Fruit fly (Drosophila melanogaster) whole organism, embryonic: ENCODE measurements around the gene CG17283.

ENCODE experiments used
- Ada2b ChIP-seq: fragments of 200-800 bp; sonication (Bioruptor generic); IDR thresholded peaks from 2 replicates; pipeline ENCODE4 v1.3.6; 2022; ENCODE audit warnings: missing biosample characterization, missing genetic modification characterization
- Adf1 ChIP-seq: fragments of 200-800 bp; sonication (Bioruptor generic); IDR thresholded peaks from 2 replicates; pipeline ENCODE4 v1.3.6; 2022; ENCODE audit warnings: missing biosample characterization, missing genetic modification characterization
- Antp ChIP-seq: fragments of 200-800 bp; sonication (Bioruptor generic); optimal IDR thresholded peaks from 3 replicates; lab custom pipeline; 2016; ENCODE audit warnings: missing biosample characterization, missing genetic modification characterization
- CG10959 ChIP-seq: fragments of 200-800 bp; sonication (Bioruptor generic); IDR thresholded peaks from 2 replicates; pipeline ENCODE4 v1.3.6; 2022; ENCODE audit warnings: missing biosample characterization, missing genetic modification characterization
- CG11247 ChIP-seq: fragments of 200-800 bp; sonication (Bioruptor generic); IDR thresholded peaks from 2 replicates; pipeline ENCODE4 v1.3.6; 2022; ENCODE audit warnings: missing biosample characterization, missing genetic modification characterization
- CG12219 ChIP-seq: fragments of 200-800 bp; sonication (Bioruptor generic); optimal IDR thresholded peaks from 3 replicates; lab custom pipeline; 2018; ENCODE audit warnings: missing biosample characterization, mild to moderate bottlenecking, missing genetic modification characterization
- CG12299 ChIP-seq: fragments of 200-800 bp; sonication (Bioruptor generic); optimal IDR thresholded peaks from 2 replicates; lab custom pipeline; 2018; ENCODE audit warnings: missing biosample characterization, mild to moderate bottlenecking, missing genetic modification characterization
- CG14050 ChIP-seq: fragments of 200-800 bp; sonication (Bioruptor generic); IDR thresholded peaks from 3 replicates; pipeline ENCODE4 v1.3.6; 2022; ENCODE audit warnings: missing biosample characterization, missing genetic modification characterization
- CG14441 ChIP-seq: fragments of 200-800 bp; sonication (Bioruptor generic); IDR thresholded peaks from 2 replicates; pipeline ENCODE4 v1.3.6; 2022; ENCODE audit warnings: missing biosample characterization, missing genetic modification characterization
- CG14860 ChIP-seq: fragments of 200-800 bp; sonication (Bioruptor generic); IDR thresholded peaks from 3 replicates; pipeline ENCODE4 v1.3.6; 2022; ENCODE audit warnings: missing biosample characterization, missing genetic modification characterization; ENCODE audit not compliant: partially characterized antibody
- CG16779 ChIP-seq: fragments of 200-800 bp; sonication (Bioruptor generic); IDR thresholded peaks from 2 replicates; pipeline ENCODE4 v1.3.6; 2022; ENCODE audit warnings: missing biosample characterization, missing genetic modification characterization
- CG1792 ChIP-seq: fragments of 200-800 bp; sonication (Bioruptor generic); optimal IDR thresholded peaks from 2 replicates; lab custom pipeline; 2016; ENCODE audit warnings: missing biosample characterization, missing genetic modification characterization
- CG1832 ChIP-seq: fragments of 200-800 bp; sonication (Bioruptor generic); optimal IDR thresholded peaks from 2 replicates; lab custom pipeline; 2017; ENCODE audit warnings: missing biosample characterization, mild to moderate bottlenecking, missing genetic modification characterization, inconsistent platforms
- CG18476 ChIP-seq: fragments of 200-800 bp; sonication (Bioruptor generic); optimal IDR thresholded peaks from 2 replicates; lab custom pipeline; 2016; ENCODE audit warnings: missing biosample characterization, mild to moderate bottlenecking, missing genetic modification characterization
- CG30020 ChIP-seq: fragments of 200-800 bp; optimal IDR thresholded peaks from 2 replicates; lab custom pipeline; 2019; ENCODE audit warnings: missing biosample characterization, mild to moderate bottlenecking, missing genetic modification characterization, moderate library complexity
- CG32772 ChIP-seq: fragments of 200-800 bp; sonication (Bioruptor generic); IDR thresholded peaks from 2 replicates; pipeline ENCODE4 v1.3.6; 2022; ENCODE audit warnings: missing biosample characterization, missing genetic modification characterization
- CG33557 ChIP-seq: fragments of 200-800 bp; sonication (Bioruptor generic); optimal IDR thresholded peaks from 2 replicates; lab custom pipeline; 2019; ENCODE audit warnings: missing biosample characterization, mild to moderate bottlenecking, missing genetic modification characterization, moderate library complexity
- CG4854 ChIP-seq: fragments of 200-800 bp; sonication (Bioruptor generic); optimal IDR thresholded peaks from 2 replicates; lab custom pipeline; 2016; ENCODE audit warnings: missing biosample characterization, missing genetic modification characterization, inconsistent platforms
- CG5180 ChIP-seq: fragments of 200-800 bp; sonication (Bioruptor generic); optimal IDR thresholded peaks from 3 replicates; lab custom pipeline; 2017; ENCODE audit warnings: missing biosample characterization, missing genetic modification characterization, mild to moderate bottlenecking, moderate library complexity, missing genetic modification reagents
- CG8924 ChIP-seq: fragments of 200-800 bp; optimal IDR thresholded peaks from 3 replicates; lab custom pipeline; 2019; ENCODE audit warnings: missing biosample characterization, mild to moderate bottlenecking, missing genetic modification characterization, moderate library complexity
- CG9876 ChIP-seq: fragments of 200-800 bp; sonication (Bioruptor generic); optimal IDR thresholded peaks from 2 replicates; lab custom pipeline; 2016; ENCODE audit warnings: missing biosample characterization, missing genetic modification characterization
- Dll ChIP-seq: fragments of 200-800 bp; sonication (Bioruptor generic); IDR thresholded peaks from 4 replicates; pipeline ENCODE4 v1.3.6; 2022; ENCODE audit warnings: missing biosample characterization, missing genetic modification characterization; ENCODE audit not compliant: partially characterized antibody
- Dp ChIP-seq: fragments of 200-800 bp; sonication (Bioruptor generic); optimal IDR thresholded peaks from 2 replicates; lab custom pipeline; 2018; ENCODE audit warnings: missing biosample characterization, mild to moderate bottlenecking, missing genetic modification characterization, moderate library complexity
- Dref ChIP-seq: fragments of 200-800 bp; sonication (Bioruptor generic); IDR thresholded peaks from 2 replicates; pipeline ENCODE4 v1.3.6; 2022; ENCODE audit warnings: missing biosample characterization, missing genetic modification characterization
- Drgx ChIP-seq: fragments of 200-800 bp; sonication (Bioruptor generic); IDR thresholded peaks from 2 replicates; pipeline ENCODE4 v1.3.6; 2022; ENCODE audit warnings: missing biosample characterization, missing genetic modification characterization
- E2f1 ChIP-seq: fragments of 200-800 bp; sonication (Bioruptor generic); IDR thresholded peaks from 2 replicates; pipeline ENCODE4 v1.3.6; 2022; ENCODE audit warnings: missing biosample characterization, missing genetic modification characterization
- Ets97D ChIP-seq: fragments of 200-800 bp; sonication (Bioruptor generic); optimal IDR thresholded peaks from 3 replicates; lab custom pipeline; 2016; ENCODE audit warnings: missing biosample characterization, missing genetic modification characterization
- Fer1 ChIP-seq: fragments of 200-800 bp; sonication (Bioruptor generic); optimal IDR thresholded peaks from 2 replicates; lab custom pipeline; 2017; ENCODE audit warnings: missing biosample characterization, mild to moderate bottlenecking, missing genetic modification characterization
- Gsc ChIP-seq: fragments of 200-800 bp; sonication (Bioruptor generic); IDR thresholded peaks from 2 replicates; pipeline ENCODE4 v1.3.6; 2022; ENCODE audit warnings: missing biosample characterization, missing genetic modification characterization
- Hr3 ChIP-seq: fragments of 200-800 bp; sonication (Bioruptor generic); optimal IDR thresholded peaks from 3 replicates; lab custom pipeline; 2016; ENCODE audit warnings: missing biosample characterization, missing genetic modification characterization
- NK7.1 ChIP-seq: fragments of 200-800 bp; sonication (Bioruptor generic); optimal IDR thresholded peaks from 3 replicates; lab custom pipeline; 2016; ENCODE audit warnings: missing biosample characterization, missing genetic modification characterization
- Spps ChIP-seq: fragments of 200-800 bp; sonication (Bioruptor generic); optimal IDR thresholded peaks from 2 replicates; lab custom pipeline; 2018; ENCODE audit warnings: missing biosample characterization, mild to moderate bottlenecking, missing genetic modification characterization
- TFAM ChIP-seq: fragments of 200-800 bp; sonication (Bioruptor generic); optimal IDR thresholded peaks from 2 replicates; lab custom pipeline; 2017; ENCODE audit warnings: missing biosample characterization, missing genetic modification characterization, inconsistent platforms
- abd-A ChIP-seq: fragments of 200-800 bp; sonication (Bioruptor generic); optimal IDR thresholded peaks from 3 replicates; lab custom pipeline; 2019; ENCODE audit warnings: missing biosample characterization, mild to moderate bottlenecking, missing genetic modification characterization, moderate library complexity
- ato ChIP-seq: fragments of 200-800 bp; sonication (Bioruptor generic); IDR thresholded peaks from 2 replicates; pipeline ENCODE4 v1.3.6; 2022; ENCODE audit warnings: missing biosample characterization, missing genetic modification characterization; ENCODE audit not compliant: partially characterized antibody
- crp ChIP-seq, 2 experiments: fragments of 200-800 bp; sonication (Bioruptor generic); optimal IDR thresholded peaks; 2 replicates in 1 of 2; 3 replicates in 1 of 2; lab custom pipeline; 2017; ENCODE audit warnings: missing biosample characterization in 2 of 2, missing genetic modification characterization in 2 of 2, mild to moderate bottlenecking in 1 of 2, moderate library complexity in 1 of 2
- dmrt11E ChIP-seq: fragments of 200-800 bp; sonication (Bioruptor generic); optimal IDR thresholded peaks from 3 replicates; lab custom pipeline; 2018; ENCODE audit warnings: missing biosample characterization, mild to moderate bottlenecking, missing genetic modification characterization, moderate library complexity
- dmrt99B ChIP-seq: fragments of 200-800 bp; sonication (Bioruptor generic); optimal IDR thresholded peaks from 2 replicates; lab custom pipeline; 2018; ENCODE audit warnings: missing biosample characterization, mild to moderate bottlenecking, missing genetic modification characterization, moderate library complexity
- dpn ChIP-seq, 2 experiments: fragments of 200-800 bp; sonication (Bioruptor generic); optimal IDR thresholded peaks; 3 replicates each; lab custom pipeline; 2016; ENCODE audit warnings: missing biosample characterization in 2 of 2, missing genetic modification characterization in 2 of 2
- dysf ChIP-seq: fragments of 200-800 bp; sonication (Bioruptor generic); IDR thresholded peaks from 3 replicates; pipeline ENCODE4 v1.3.6; 2022; ENCODE audit warnings: missing biosample characterization, missing genetic modification characterization
- esg ChIP-seq: fragments of 200-800 bp; sonication (Bioruptor generic); conservative IDR thresholded peaks from 2 replicates; pipeline ENCODE4 v1.3.6; 2022; ENCODE audit warnings: missing biosample characterization, missing genetic modification characterization
- eve ChIP-seq, 2 experiments: fragments of >200 bp; optimal IDR thresholded peaks; 2 replicates each; lab custom pipeline; 2017; ENCODE audit warnings: missing biosample characterization in 2 of 2, missing genetic modification characterization in 2 of 2
- gfzf ChIP-seq: fragments of 200-800 bp; sonication (Bioruptor generic); optimal IDR thresholded peaks from 2 replicates; lab custom pipeline; 2016; ENCODE audit warnings: missing biosample characterization, mild to moderate bottlenecking, missing genetic modification characterization, moderate library complexity
- luna ChIP-seq: fragments of 200-800 bp; sonication (Bioruptor generic); optimal IDR thresholded peaks from 2 replicates; lab custom pipeline; 2016; ENCODE audit warnings: missing biosample characterization, missing genetic modification characterization
- maf-S ChIP-seq: fragments of 200-800 bp; sonication (Bioruptor generic); optimal IDR thresholded peaks from 2 replicates; lab custom pipeline; 2016; ENCODE audit warnings: missing biosample characterization, missing genetic modification characterization
- mirr ChIP-seq: fragments of 200-800 bp; sonication (Bioruptor generic); optimal IDR thresholded peaks from 3 replicates; lab custom pipeline; 2018; ENCODE audit warnings: missing biosample characterization, mild to moderate bottlenecking, missing genetic modification characterization
- nau ChIP-seq: fragments of 200-800 bp; sonication (Bioruptor generic); optimal IDR thresholded peaks from 3 replicates; lab custom pipeline; 2017; ENCODE audit warnings: missing biosample characterization, mild to moderate bottlenecking, missing genetic modification characterization, missing genetic modification reagents
- nmo ChIP-seq: fragments of 200-800 bp; sonication (Bioruptor generic); optimal IDR thresholded peaks from 2 replicates; lab custom pipeline; 2018; ENCODE audit warnings: missing biosample characterization, mild to moderate bottlenecking, missing genetic modification characterization, moderate library complexity
- org-1 ChIP-seq: fragments of 200-800 bp; sonication (Bioruptor generic); optimal IDR thresholded peaks from 2 replicates; lab custom pipeline; 2017; ENCODE audit warnings: missing biosample characterization, missing genetic modification characterization
- sens-2 ChIP-seq: fragments of 200-800 bp; sonication (Bioruptor generic); IDR thresholded peaks from 2 replicates; pipeline ENCODE4 v1.3.6; 2022; ENCODE audit warnings: missing biosample characterization, missing genetic modification characterization
- tin ChIP-seq: fragments of 200-800 bp; sonication (Bioruptor generic); optimal IDR thresholded peaks from 3 replicates; lab custom pipeline; 2016; ENCODE audit warnings: missing biosample characterization, missing genetic modification characterization

CG17283 gene

DNA sequence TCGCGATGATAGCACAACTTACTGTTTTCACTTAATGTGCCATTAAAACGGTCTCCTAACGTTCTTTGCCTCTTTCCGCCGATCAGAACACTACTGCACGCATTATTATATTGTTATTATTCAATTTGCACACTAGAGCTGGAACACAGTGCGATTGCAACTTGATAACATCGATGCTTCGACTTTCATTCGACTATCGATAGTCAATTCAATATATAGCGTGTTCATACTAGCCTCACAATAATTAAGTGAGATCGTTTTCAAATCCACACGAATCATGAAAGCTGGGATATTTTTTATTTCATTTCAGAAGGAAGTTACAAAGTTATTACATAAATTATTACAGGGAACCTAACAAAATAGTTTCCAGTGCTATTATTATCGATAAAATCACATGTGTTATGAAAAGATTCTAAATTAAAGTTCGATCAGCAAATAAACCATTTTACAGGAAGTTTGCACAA, 6.4 kb upstream of the CG17283 start (continued):
- TF ChIP-seq CG30020 (tag; lab: Kevin White, UChicago), result peak; percentile 91
- TF ChIP-seq TFAM, result no peak
- peak; percentile 45 for TF ChIP-seq Antp (GFP tag; lab: Kevin White, UChicago)
- TF ChIP-seq CG1832 (GFP tag; lab: Kevin White, UChicago), result no peak
- no peak for TF ChIP-seq Gsc (GFP tag; lab: Robert Waterston, UW)
- TF ChIP-seq dpn (GFP tag; optimal IDR thresholded peaks at IDR 0.05; lab: Kevin White, UChicago), result peak; percentile 61 to 70
- TF ChIP-seq CG14050 (GFP tag; lab: Robert Waterston, UW), result peak; percentile 11; the same call in 1 of the 3 replicates
- no peak for TF ChIP-seq CG1792 (GFP tag; lab: Kevin White, UChicago)
- no peak for TF ChIP-seq CG12299 (tag; lab: Kevin White, UChicago)
- no peak for TF ChIP-seq CG16779 (GFP tag; lab: Robert Waterston, UW)
- peak; percentile 17 for TF ChIP-seq mirr (GFP tag; lab: Kevin White, UChicago)
- TF ChIP-seq nau (GFP tag; lab: Kevin White, UChicago), result no peak
- no peak for TF ChIP-seq tin (GFP tag; lab: Kevin White, UChicago)
- peak; percentile 45 for TF ChIP-seq Ets97D
- TF ChIP-seq dmrt11E (tag; lab: Kevin White, UChicago), result peak; percentile 15
- peak; percentile 52 for TF ChIP-seq luna
- TF ChIP-seq Adf1, result no peak
- TF ChIP-seq nmo (GFP tag; lab: Kevin White, UChicago), result peak; percentile 54
- TF ChIP-seq CG14860 (GFP tag; lab: Robert Waterston, UW), result peak; percentile 74
- no peak; the same call in 1 of the 2 replicates for TF ChIP-seq esg (GFP tag; lab: Robert Waterston, UW)
- no peak for TF ChIP-seq gfzf (GFP tag; lab: Kevin White, UChicago)
- peak; percentile 51; the same call in 1 of the 2 replicates for TF ChIP-seq Ada2b
- no peak for TF ChIP-seq CG10959
- peak; percentile 50 for TF ChIP-seq CG14441 (GFP tag; lab: Robert Waterston, UW)
- TF ChIP-seq eve (GFP tag; optimal IDR thresholded peaks at IDR 0.05; lab: Kevin White, UChicago), result no peak
- peak; percentile 56 for TF ChIP-seq maf-S (GFP tag; lab: Kevin White, UChicago)
- TF ChIP-seq Hr3, result peak; percentile 53
- peak; percentile 84 for TF ChIP-seq Dll (GFP tag; lab: Robert Waterston, UW)
- no peak for TF ChIP-seq sens-2
- no peak for TF ChIP-seq CG32772 (GFP tag; lab: Robert Waterston, UW)
- TF ChIP-seq CG18476 (GFP tag; lab: Kevin White, UChicago), result peak; percentile 23
- TF ChIP-seq Dp (GFP tag; lab: Kevin White, UChicago), result peak; percentile 57
- peak; percentile 52 for TF ChIP-seq CG9876 (GFP tag; lab: Kevin White, UChicago)
- TF ChIP-seq abd-A (tag; lab: Kevin White, UChicago), result peak; percentile 54
- TF ChIP-seq CG4854, result no peak
- peak in 1 of 2 experiments; percentile 12 for TF ChIP-seq crp (GFP tag; optimal IDR thresholded peaks at IDR 0.05; lab: Kevin White, UChicago)
- peak; percentile 92 for TF ChIP-seq Dref (GFP tag; lab: Robert Waterston, UW)
- no peak for TF ChIP-seq CG12219
- TF ChIP-seq CG33557 (GFP tag; lab: Kevin White, UChicago), result no peak
- TF ChIP-seq dysf (GFP tag; lab: Robert Waterston, UW), result 0 out of 3 replicates have a peak, but pooled peaks have one; percentile 24
- TF ChIP-seq ato (GFP tag; lab: Robert Waterston, UW), result peak; percentile 81
- TF ChIP-seq CG8924 (tag; lab: Kevin White, UChicago), result peak; percentile 66
- peak; percentile 47 for TF ChIP-seq dmrt99B (tag; lab: Kevin White, UChicago)
- TF ChIP-seq NK7.1 (GFP tag; lab: Kevin White, UChicago), result no peak
- peak; percentile 36; the same call in 1 of the 2 replicates for TF ChIP-seq CG11247
- TF ChIP-seq Spps, result no peak
- TF ChIP-seq CG5180 (GFP tag; lab: Kevin White, UChicago), result no peak
- TF ChIP-seq org-1 (GFP tag; lab: Kevin White, UChicago), result no peak
- no peak for TF ChIP-seq Drgx (GFP tag; lab: Robert Waterston, UW)
- TF ChIP-seq Fer1, result peak; percentile 41
- 0 out of 2 replicates have a peak, but pooled peaks have one; percentile 29 for TF ChIP-seq E2f1 (GFP tag; lab: Robert Waterston, UW)
